Worm (Caenorhabditis elegans) whole organism, late embryonic: ENCODE data around the gene ivph-3.

Experiments used
- C08G9.2 ChIP-seq: sonication (generic microtip); optimal IDR thresholded peaks from 2 replicates; lab custom pipeline; 2016; ENCODE audit warnings: mild to moderate bottlenecking, missing genetic modification characterization, moderate library complexity, missing compliant biosample characterization
- C38D4.7 ChIP-seq: fragments of 200-800 bp; sonication (Bioruptor generic); optimal IDR thresholded peaks from 2 replicates; lab custom pipeline; 2018; ENCODE audit warnings: mild to moderate bottlenecking, missing genetic modification characterization, moderate library complexity, missing compliant biosample characterization
- K02D7.2 ChIP-seq: sonication (generic microtip); optimal IDR thresholded peaks from 2 replicates; lab custom pipeline; 2017; ENCODE audit warnings: mild to moderate bottlenecking, missing genetic modification characterization, missing compliant biosample characterization
- T23F11.4 ChIP-seq: fragments of 200-800 bp; sonication (Bioruptor generic); optimal IDR thresholded peaks from 2 replicates; lab custom pipeline; 2018; ENCODE audit warnings: mild to moderate bottlenecking, missing genetic modification characterization, missing compliant biosample characterization
- Y22D7AL.16 ChIP-seq: sonication (generic microtip); optimal IDR thresholded peaks from 2 replicates; lab custom pipeline; 2016; ENCODE audit warnings: missing genetic modification characterization, missing compliant biosample characterization
- ahr-1 ChIP-seq: sonication (generic microtip); optimal IDR thresholded peaks from 2 replicates; lab custom pipeline; 2016; ENCODE audit warnings: missing genetic modification characterization, missing compliant biosample characterization
- ama-1 ChIP-seq: fragments of 150-350 bp; optimal IDR thresholded peaks from 2 replicates; lab custom pipeline; 2014
- ceh-18 ChIP-seq: sonication (generic microtip); optimal IDR thresholded peaks from 2 replicates; lab custom pipeline; 2016; ENCODE audit warnings: missing genetic modification characterization, missing compliant biosample characterization
- ceh-24 ChIP-seq: sonication (generic microtip); optimal IDR thresholded peaks from 2 replicates; lab custom pipeline; 2016; ENCODE audit warnings: mild to moderate bottlenecking, missing genetic modification characterization, missing compliant biosample characterization
- ceh-30 ChIP-seq: fragments of 150-350 bp; optimal IDR thresholded peaks from 2 replicates; lab custom pipeline; 2014; ENCODE audit warnings: missing biosample characterization, missing genetic modification characterization
- ceh-34 ChIP-seq: sonication (generic microtip); optimal IDR thresholded peaks from 2 replicates; lab custom pipeline; 2016; ENCODE audit warnings: mild to moderate bottlenecking, missing genetic modification characterization, missing compliant biosample characterization
- ceh-48 ChIP-seq: sonication (generic microtip); optimal IDR thresholded peaks from 2 replicates; lab custom pipeline; 2016; ENCODE audit warnings: missing genetic modification characterization, inconsistent platforms, missing compliant biosample characterization
- ceh-9 ChIP-seq: sonication (generic microtip); optimal IDR thresholded peaks from 2 replicates; lab custom pipeline; 2016; ENCODE audit warnings: mild to moderate bottlenecking, missing genetic modification characterization, inconsistent platforms, missing compliant biosample characterization
- che-1 ChIP-seq: sonication (generic microtip); optimal IDR thresholded peaks from 2 replicates; lab custom pipeline; 2016; ENCODE audit warnings: mild to moderate bottlenecking, missing genetic modification characterization, missing compliant biosample characterization
- dve-1 ChIP-seq: sonication (generic microtip); optimal IDR thresholded peaks from 2 replicates; lab custom pipeline; 2017; ENCODE audit warnings: antibody characterized with exemption, mild to moderate bottlenecking, missing genetic modification characterization, missing compliant biosample characterization
- elt-2 ChIP-seq: sonication (generic microtip); optimal IDR thresholded peaks from 2 replicates; lab custom pipeline; 2016; ENCODE audit warnings: missing genetic modification reagents, missing genetic modification characterization, missing compliant biosample characterization
- ets-4 ChIP-seq: sonication (generic microtip); optimal IDR thresholded peaks from 2 replicates; lab custom pipeline; 2016; ENCODE audit warnings: missing genetic modification characterization, missing compliant biosample characterization
- fax-1 ChIP-seq: sonication (generic microtip); optimal IDR thresholded peaks from 2 replicates; lab custom pipeline; 2016; ENCODE audit warnings: missing genotype, missing genetic modification characterization, missing compliant biosample characterization
- fkh-6 ChIP-seq: sonication (generic microtip); optimal IDR thresholded peaks from 2 replicates; lab custom pipeline; 2016; ENCODE audit warnings: missing genetic modification characterization, missing compliant biosample characterization
- gmeb-2 ChIP-seq: sonication (generic microtip); optimal IDR thresholded peaks from 2 replicates; lab custom pipeline; 2016; ENCODE audit warnings: missing genetic modification characterization, inconsistent platforms, missing compliant biosample characterization
- lim-6 ChIP-seq: sonication (generic microtip); optimal IDR thresholded peaks from 2 replicates; lab custom pipeline; 2016; ENCODE audit warnings: missing genetic modification characterization, missing compliant biosample characterization
- madf-2 ChIP-seq: sonication (generic microtip); optimal IDR thresholded peaks from 2 replicates; lab custom pipeline; 2017; ENCODE audit warnings: missing genetic modification characterization, missing compliant biosample characterization
- nfya-1 ChIP-seq: sonication (generic microtip); optimal IDR thresholded peaks from 2 replicates; lab custom pipeline; 2017; ENCODE audit warnings: missing genetic modification characterization, mild to moderate bottlenecking, missing compliant biosample characterization, antibody characterized with exemption, moderate library complexity
- nhr-232 ChIP-seq: sonication (generic microtip); optimal IDR thresholded peaks from 2 replicates; lab custom pipeline; 2016; ENCODE audit warnings: missing genetic modification characterization, missing compliant biosample characterization
- npax-4 ChIP-seq: sonication (generic microtip); optimal IDR thresholded peaks from 2 replicates; lab custom pipeline; 2016; ENCODE audit warnings: missing genetic modification characterization, missing compliant biosample characterization
- pag-3 ChIP-seq: sonication (generic microtip); optimal IDR thresholded peaks from 2 replicates; lab custom pipeline; 2016; ENCODE audit warnings: missing compliant biosample characterization, missing genetic modification characterization, borderline replicate concordance
- pros-1 ChIP-seq: fragments of 150-350 bp; optimal IDR thresholded peaks from 2 replicates; lab custom pipeline; 2014; ENCODE audit warnings: missing biosample characterization, missing genetic modification reagents, missing genetic modification characterization
- ref-2 ChIP-seq: sonication (generic microtip); optimal IDR thresholded peaks from 2 replicates; lab custom pipeline; 2016; ENCODE audit warnings: missing genetic modification characterization, missing compliant biosample characterization
- rnt-1 ChIP-seq: sonication (generic microtip); optimal IDR thresholded peaks from 2 replicates; lab custom pipeline; 2016; ENCODE audit warnings: missing genetic modification characterization, missing compliant biosample characterization
- sdc-2 ChIP-seq: sonication (generic microtip); optimal IDR thresholded peaks from 2 replicates; lab custom pipeline; 2016; ENCODE audit warnings: missing genotype, missing genetic modification characterization, missing compliant biosample characterization
- sox-4 ChIP-seq: sonication (generic microtip); optimal IDR thresholded peaks from 2 replicates; lab custom pipeline; 2017; ENCODE audit warnings: mild to moderate bottlenecking, missing genetic modification characterization, inconsistent platforms, missing compliant biosample characterization
- tbx-2 ChIP-seq: sonication (generic microtip); optimal IDR thresholded peaks from 2 replicates; lab custom pipeline; 2016; ENCODE audit warnings: missing genetic modification characterization, missing compliant biosample characterization
- tbx-7 ChIP-seq: sonication (generic microtip); optimal IDR thresholded peaks from 2 replicates; lab custom pipeline; 2016; ENCODE audit warnings: missing genotype, missing genetic modification characterization, missing compliant biosample characterization
- unc-42 ChIP-seq: sonication (generic microtip); optimal IDR thresholded peaks from 2 replicates; lab custom pipeline; 2016; ENCODE audit warnings: missing genotype, missing genetic modification characterization, missing compliant biosample characterization
- unc-55 ChIP-seq: sonication (generic microtip); optimal IDR thresholded peaks from 2 replicates; lab custom pipeline; 2017; ENCODE audit warnings: missing biosample characterization, missing genetic modification reagents, missing genetic modification characterization
- unc-86 ChIP-seq: sonication (generic microtip); optimal IDR thresholded peaks from 2 replicates; lab custom pipeline; 2016; ENCODE audit warnings: missing genetic modification characterization, missing compliant biosample characterization
- ztf-16 ChIP-seq: sonication (generic microtip); optimal IDR thresholded peaks from 2 replicates; lab custom pipeline; 2017; ENCODE audit warnings: missing genetic modification characterization, missing compliant biosample characterization

Gene ivph-3

DNA sequence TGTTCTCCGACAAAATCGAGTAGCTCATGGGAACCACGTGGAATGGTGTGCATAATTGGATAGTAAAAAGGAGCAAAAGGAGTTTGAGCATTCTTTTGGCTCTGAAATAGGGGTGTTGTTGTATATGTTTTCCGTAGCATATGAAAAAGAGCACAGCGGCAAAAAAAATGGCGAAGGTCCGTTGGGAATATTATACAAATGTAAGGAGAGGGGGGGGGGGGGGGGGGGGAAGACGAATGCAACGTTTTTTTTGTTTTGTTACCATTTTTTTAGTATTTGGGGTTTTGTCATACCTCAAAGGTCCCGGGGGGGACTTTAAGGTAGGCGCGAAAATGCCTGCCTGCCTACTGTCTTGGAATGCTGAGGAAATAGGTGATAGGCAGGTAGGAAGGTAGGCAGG lies 24.7 kb upstream of the ivph-3 start, which contains the start of gene ndnf-1:
TSS of gene ndnf-1 (minus strand) at position 101 of the 400 bp plus-strand sequence.
- TF ChIP-seq ref-2 (no peak), nfya-1 (tag; lab: Kevin White, UChicago) (no peak), lim-6 (no peak), ceh-9 (tag; lab: Kevin White, UChicago) (no peak)

DNA sequence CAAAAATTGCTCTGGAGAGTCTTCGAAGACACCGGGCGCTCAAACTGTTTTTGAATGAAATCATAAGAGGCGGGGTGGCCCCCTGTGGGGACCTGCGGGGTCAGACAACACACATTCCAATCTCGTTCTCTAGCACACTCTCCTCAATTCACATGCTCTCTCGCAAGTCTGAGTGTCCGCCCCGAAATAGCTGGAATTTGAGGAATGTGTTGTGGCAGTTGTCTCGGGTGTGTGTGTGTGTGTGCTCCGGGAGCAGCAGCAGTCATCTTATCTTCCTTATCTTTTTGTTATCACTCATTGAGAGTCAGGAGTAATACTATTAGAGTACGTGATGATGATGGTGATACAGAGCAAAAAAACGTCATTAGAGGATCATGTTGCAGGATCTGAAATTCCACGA lies 23.6 kb upstream of the ivph-3 start:
- TF ChIP-seq che-1 (tag; lab: Kevin White, UChicago) (no peak), unc-55 (GFP tag; lab: Kevin White, UChicago) (peak; percentile 15), elt-2 (tag; lab: Kevin White, UChicago) (peak; percentile 66), ref-2 (peak; percentile 37), pros-1 (tag; lab: Kevin White, UChicago) (no peak)

DNA sequence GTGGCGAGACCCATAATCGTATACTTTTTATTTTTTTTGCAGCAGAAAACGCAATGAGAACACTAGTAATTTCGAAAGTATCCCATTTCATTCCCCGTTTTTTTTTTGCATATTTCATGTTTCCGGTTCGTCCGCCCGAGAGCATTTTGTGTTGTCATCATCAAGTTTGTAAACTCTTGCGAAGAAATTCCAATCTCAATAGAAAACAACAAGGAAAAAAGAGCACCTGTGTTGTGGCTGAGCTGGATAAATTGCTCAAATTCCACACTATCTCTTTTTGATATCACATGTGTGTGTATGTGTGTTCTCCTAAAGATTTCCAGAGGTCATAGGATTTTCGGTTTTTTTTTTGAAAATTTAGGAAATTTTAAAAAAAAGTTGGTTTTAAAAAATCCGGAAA lies 21.5 kb upstream of the ivph-3 start:
- TF ChIP-seq C38D4.7 (GFP tag; lab: Kevin White, UChicago) (no peak), ceh-24 (tag; lab: Kevin White, UChicago) (no peak), ceh-18 (no peak), unc-42 (no peak)

DNA sequence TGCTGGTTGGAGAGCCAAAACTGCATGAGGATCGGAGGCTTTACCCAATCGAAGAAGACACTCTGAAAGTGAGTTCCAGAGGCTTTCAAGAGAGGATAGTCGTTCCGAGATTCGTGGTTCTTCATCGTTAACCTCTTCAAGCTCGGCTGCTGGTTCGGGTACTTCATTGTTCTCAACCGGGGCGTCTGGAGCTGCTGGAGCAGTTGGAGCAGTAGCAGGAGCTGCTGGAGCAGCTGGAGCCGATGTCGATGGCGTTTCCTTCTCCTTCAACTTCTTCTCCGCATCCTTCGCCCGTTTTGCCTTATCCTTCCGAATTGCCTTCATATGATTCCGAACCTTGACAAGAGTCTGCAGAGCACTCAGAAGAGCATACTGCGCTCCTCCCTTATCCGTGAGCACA lies 18.2 kb upstream of the ivph-3 start:
- TF ChIP-seq nfya-1 (tag; lab: Kevin White, UChicago) = no peak
- TF ChIP-seq ama-1 (lab: Kevin White, UChicago) = no peak
- TF ChIP-seq ceh-30 = no peak
- no peak for TF ChIP-seq sox-4 (tag; lab: Kevin White, UChicago)
- no peak for TF ChIP-seq sdc-2 (tag; lab: Kevin White, UChicago)
- TF ChIP-seq tbx-7 = no peak
- TF ChIP-seq ztf-16 (tag; lab: Kevin White, UChicago) = no peak
- no peak for TF ChIP-seq nhr-232
- TF ChIP-seq ets-4 (tag; lab: Kevin White, UChicago) = no peak
- TF ChIP-seq fax-1 (tag; lab: Kevin White, UChicago) = no peak
- no peak for TF ChIP-seq dve-1 (tag; lab: Kevin White, UChicago)
- TF ChIP-seq npax-4 (tag; lab: Kevin White, UChicago) = no peak
- TF ChIP-seq tbx-2 (tag; lab: Kevin White, UChicago) = no peak
- no peak for TF ChIP-seq pag-3 (tag; lab: Kevin White, UChicago)
- TF ChIP-seq ahr-1 (tag; lab: Kevin White, UChicago) = no peak
- TF ChIP-seq unc-55 (GFP tag; lab: Kevin White, UChicago) = no peak
- TF ChIP-seq unc-86 (tag; lab: Kevin White, UChicago) = no peak
- TF ChIP-seq ceh-24 (tag; lab: Kevin White, UChicago) = no peak
- TF ChIP-seq che-1 (tag; lab: Kevin White, UChicago) = no peak
- TF ChIP-seq, all 69 proteins: peak for 0

DNA sequence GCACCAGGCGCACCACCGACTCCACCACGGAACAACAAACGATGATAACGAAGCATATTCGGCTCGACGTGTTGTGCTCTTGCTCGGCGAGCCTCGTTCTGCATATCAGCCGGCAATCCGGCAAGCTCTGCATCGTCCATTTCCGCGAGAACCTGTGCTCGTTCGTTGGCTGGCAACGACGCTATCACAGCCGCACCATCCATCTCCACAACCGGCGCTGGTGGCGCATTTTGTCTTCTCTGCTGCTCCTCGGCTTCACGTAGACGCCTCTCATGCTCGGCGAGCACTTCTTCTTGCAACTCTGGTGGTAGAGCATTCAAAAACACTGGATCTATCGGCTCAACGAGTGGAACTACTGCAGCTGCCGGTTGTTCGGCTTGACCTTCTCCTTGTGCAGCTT lies 15.6 kb upstream of the ivph-3 start:
- TF ChIP-seq T23F11.4 (GFP tag; lab: Kevin White, UChicago) = no peak
- peak; percentile 10 for TF ChIP-seq C08G9.2

DNA sequence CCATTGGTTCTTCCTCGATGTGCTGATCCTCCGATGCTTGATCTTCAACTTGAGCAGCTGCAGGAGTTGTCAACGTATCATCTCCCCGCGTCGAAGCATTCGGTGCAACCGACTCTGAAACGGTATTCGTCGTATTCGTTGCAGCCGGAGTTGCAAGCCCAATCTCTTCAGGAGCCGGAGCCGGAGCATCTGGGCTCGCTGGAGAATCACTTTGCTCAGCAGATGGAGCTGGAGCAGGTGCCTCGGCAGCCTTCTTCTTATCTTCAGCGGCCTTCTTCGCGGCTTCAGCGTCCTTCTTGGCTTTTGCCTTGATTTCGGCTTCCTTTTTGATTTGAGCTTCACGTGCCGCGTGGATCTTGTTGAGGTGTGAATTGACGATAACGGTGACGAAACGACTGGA lies 14.8 kb upstream of the ivph-3 start:
- no peak for TF ChIP-seq unc-86 (tag; lab: Kevin White, UChicago)
- TF ChIP-seq gmeb-2 (tag; lab: Kevin White, UChicago) = no peak
- TF ChIP-seq ceh-34 = no peak
- no peak for TF ChIP-seq K02D7.2 (tag; lab: Kevin White, UChicago)
- no peak for TF ChIP-seq Y22D7AL.16 (tag; lab: Kevin White, UChicago)
- no peak for TF ChIP-seq rnt-1 (tag; lab: Kevin White, UChicago)
- no peak for TF ChIP-seq madf-2
- TF ChIP-seq fkh-6 = no peak
- TF ChIP-seq ceh-48 = no peak
